Worm (Caenorhabditis elegans): Measurements from ENCODE around the gene K07B1.4.

The K07B1.4 gene

ce11 chrV:9322886-9323285 lies 5.9 kb upstream of the K07B1.4 start, which contains the start of gene tag-153:
Gene tag-153 (plus strand): TSS chrV:9323085.
- no peak for TF ChIP-seq hmbx-1 (tag; optimal IDR thresholded peaks at IDR 0.05)
- TF ChIP-seq B0310.2 (tag; optimal IDR thresholded peaks at IDR 0.05): no peak

ce11 chrV:9324167-9324566 lies 4.6 kb upstream of the K07B1.4 start:
- no peak for TF ChIP-seq hmbx-1 (tag; optimal IDR thresholded peaks at IDR 0.05)
- TF ChIP-seq tbx-37 (GFP tag; conservative IDR thresholded peaks at IDR 0.05): no peak
- no peak for TF ChIP-seq tra-4 (tag; optimal IDR thresholded peaks at IDR 0.05)
- TF ChIP-seq scrt-1 (GFP tag; IDR thresholded peaks at IDR 0.05): no peak
- TF ChIP-seq B0310.2 (tag; optimal IDR thresholded peaks at IDR 0.05): no peak
- TF ChIP-seq ets-7 (tag; optimal IDR thresholded peaks at IDR 0.05): no peak
- TF ChIP-seq aly-1 (tag; optimal IDR thresholded peaks at IDR 0.05): no peak
- TF ChIP-seq hmg-4 (GFP tag; optimal IDR thresholded peaks at IDR 0.05): no peak
- TF ChIP-seq pes-1 (GFP tag; IDR thresholded peaks at IDR 0.05): no peak
- no peak for TF ChIP-seq ceh-36 (tag; optimal IDR thresholded peaks at IDR 0.05)
- TF ChIP-seq sea-1 (GFP tag; conservative IDR thresholded peaks at IDR 0.05): no peak
- TF ChIP-seq hnd-1 (tag; optimal IDR thresholded peaks at IDR 0.05): no peak
- no peak for TF ChIP-seq F13C5.2 (tag; optimal IDR thresholded peaks at IDR 0.05)
- TF ChIP-seq ceh-13 (GFP tag; optimal IDR thresholded peaks at IDR 0.05): no peak
- no peak for TF ChIP-seq flt-1 (GFP tag; IDR thresholded peaks at IDR 0.05)

ce11 chrV:9326903-9327302 lies 1.9 kb upstream of the K07B1.4 start:
- TF ChIP-seq ets-7 (tag; optimal IDR thresholded peaks at IDR 0.05) (no peak), hmg-4 (GFP tag; optimal IDR thresholded peaks at IDR 0.05) (no peak), ceh-36 (tag; optimal IDR thresholded peaks at IDR 0.05) (no peak), pes-1 (GFP tag; IDR thresholded peaks at IDR 0.05) (no peak), flt-1 (GFP tag; IDR thresholded peaks at IDR 0.05) (no peak), tra-4 (tag; optimal IDR thresholded peaks at IDR 0.05) (no peak), tbx-37 (GFP tag; conservative IDR thresholded peaks at IDR 0.05) (no peak), sea-1 (GFP tag; conservative IDR thresholded peaks at IDR 0.05) (no peak), aly-1 (tag; optimal IDR thresholded peaks at IDR 0.05) (no peak), ama-1 (optimal IDR thresholded peaks at IDR 0.05) (no peak), scrt-1 (GFP tag; IDR thresholded peaks at IDR 0.05) (no peak), hnd-1 (tag; optimal IDR thresholded peaks at IDR 0.05) (no peak), tbx-11 (GFP tag; IDR thresholded peaks at IDR 0.05) (no peak)

- TF ChIP-seq F13C5.2 (tag; optimal IDR thresholded peaks at IDR 0.05) (no peak), hnd-1 (tag; optimal IDR thresholded peaks at IDR 0.05) (no peak), ceh-13 (GFP tag; optimal IDR thresholded peaks at IDR 0.05) (no peak), ceh-36 (tag; optimal IDR thresholded peaks at IDR 0.05) (no peak), ama-1 (optimal IDR thresholded peaks at IDR 0.05) (no peak), flt-1 (GFP tag; IDR thresholded peaks at IDR 0.05) (no peak), tbx-11 (GFP tag; IDR thresholded peaks at IDR 0.05) (no peak)
Observed at ce11 chrV:9327691-9328090, 1.1 kb upstream of the K07B1.4 start.

- TF ChIP-seq B0310.2 (tag; optimal IDR thresholded peaks at IDR 0.05) (no peak), ceh-36 (tag; optimal IDR thresholded peaks at IDR 0.05) (no peak), scrt-1 (GFP tag; IDR thresholded peaks at IDR 0.05) (no peak), tbx-11 (GFP tag; IDR thresholded peaks at IDR 0.05) (no peak)
Observed at ce11 chrV:9329245-9329979, 642 bp downstream of the K07B1.4 start.

- TF ChIP-seq tbx-37 (GFP tag; conservative IDR thresholded peaks at IDR 0.05): no peak
- no peak for TF ChIP-seq flt-1 (GFP tag; IDR thresholded peaks at IDR 0.05)
- TF ChIP-seq ceh-13 (GFP tag; optimal IDR thresholded peaks at IDR 0.05): no peak
- no peak for TF ChIP-seq tbx-11 (GFP tag; IDR thresholded peaks at IDR 0.05)
- TF ChIP-seq hnd-1 (tag; optimal IDR thresholded peaks at IDR 0.05): no peak
- TF ChIP-seq ceh-36 (tag; optimal IDR thresholded peaks at IDR 0.05): no peak
- no peak for TF ChIP-seq ama-1 (optimal IDR thresholded peaks at IDR 0.05)
- no peak for TF ChIP-seq ets-7 (tag; optimal IDR thresholded peaks at IDR 0.05)
- no peak for TF ChIP-seq pes-1 (GFP tag; IDR thresholded peaks at IDR 0.05)
- no peak for TF ChIP-seq F13C5.2 (tag; optimal IDR thresholded peaks at IDR 0.05)
- no peak for TF ChIP-seq hmg-4 (GFP tag; optimal IDR thresholded peaks at IDR 0.05)
Observed at ce11 chrV:9332611-9333315, 4.0 kb downstream of the K07B1.4 start.

ce11 chrV:9333316-9334048 lies 4.7 kb downstream of the K07B1.4 start, which contains the start of gene acl-14:
Gene acl-14 (minus strand): TSS chrV:9333631.
- TF ChIP-seq hnd-1 (tag; optimal IDR thresholded peaks at IDR 0.05): no peak
- no peak for TF ChIP-seq ceh-36 (tag; optimal IDR thresholded peaks at IDR 0.05)
- TF ChIP-seq ama-1 (optimal IDR thresholded peaks at IDR 0.05): no peak
- TF ChIP-seq pes-1 (GFP tag; IDR thresholded peaks at IDR 0.05): no peak
- TF ChIP-seq sea-1 (GFP tag; conservative IDR thresholded peaks at IDR 0.05): no peak
- TF ChIP-seq hmbx-1 (tag; optimal IDR thresholded peaks at IDR 0.05): no peak
- no peak for TF ChIP-seq tbx-37 (GFP tag; conservative IDR thresholded peaks at IDR 0.05)
